Worm (Caenorhabditis elegans) whole organism, L4 larva: Measurements from ENCODE around the gene bbs-5.

Source experiments
- Y48G9A.11 ChIP-seq: fragments of 200-800 bp; sonication (Bioruptor generic); IDR thresholded peaks from 2 replicates; pipeline ENCODE4 v1.3.6; 2022; ENCODE audit warnings: missing genetic modification reagents, missing genetic modification characterization, missing compliant biosample characterization
- aly-2 ChIP-seq: sonication (generic microtip); optimal IDR thresholded peaks from 2 replicates; lab custom pipeline; 2018; ENCODE audit warnings: missing biosample characterization, missing genetic modification characterization
- ama-1 ChIP-seq: fragments of 150-350 bp; optimal IDR thresholded peaks from 2 replicates; lab custom pipeline; 2014; ENCODE audit warnings: inconsistent platforms, mixed read lengths
- ceh-82 ChIP-seq: sonication (generic microtip); optimal IDR thresholded peaks from 2 replicates; lab custom pipeline; 2017; ENCODE audit warnings: missing biosample characterization, missing genetic modification characterization
- egl-27 ChIP-seq: sonication (generic microtip); optimal IDR thresholded peaks from 3 replicates; lab custom pipeline; 2017; ENCODE audit warnings: missing biosample characterization, missing genetic modification reagents, missing genetic modification characterization
- lin-13 ChIP-seq: fragments of 150-350 bp; optimal IDR thresholded peaks from 2 replicates; lab custom pipeline; 2014; ENCODE audit warnings: missing biosample characterization, missing genetic modification reagents, missing genetic modification characterization
- lin-38 ChIP-seq: fragments of 200-800 bp; sonication (Bioruptor generic); IDR thresholded peaks from 2 replicates; pipeline ENCODE4 v1.3.6; 2022; ENCODE audit warnings: missing genetic modification reagents, missing genetic modification characterization, missing compliant biosample characterization
- lsy-2 ChIP-seq, 2 experiments: fragments of 150-350 bp in 1 of 2; sonication (generic microtip) in 1 of 2; optimal IDR thresholded peaks; 2 replicates each; lab custom pipeline; 2014 to 2017; ENCODE audit warnings: missing biosample characterization in 2 of 2, missing genetic modification characterization in 2 of 2
- mdl-1 ChIP-seq, 2 experiments: fragments of 150-350 bp in 1 of 2; sonication (generic microtip) in 1 of 2; optimal IDR thresholded peaks; 2 replicates each; lab custom pipeline; 2014 to 2017; ENCODE audit warnings: missing biosample characterization in 2 of 2, missing genetic modification characterization in 2 of 2
- nhr-77 ChIP-seq: fragments of 150-350 bp; optimal IDR thresholded peaks from 2 replicates; lab custom pipeline; 2014; ENCODE audit warnings: missing biosample characterization, missing genetic modification characterization
- set-16 ChIP-seq: fragments of 200-800 bp; sonication (Bioruptor generic); IDR thresholded peaks from 2 replicates; pipeline ENCODE4 v1.3.6; 2022; ENCODE audit warnings: missing genetic modification reagents, missing genetic modification characterization, missing compliant biosample characterization
- unc-130 ChIP-seq: sonication (generic microtip); optimal IDR thresholded peaks from 2 replicates; lab custom pipeline; 2016; ENCODE audit warnings: missing genetic modification reagents, missing genetic modification characterization, missing compliant biosample characterization

- TF ChIP-seq ceh-82 (tag; lab: Kevin White, UChicago) (no peak), mdl-1 (tag; optimal IDR thresholded peaks at IDR 0.05; lab: Kevin White, UChicago) (no peak), lsy-2 (tag; optimal IDR thresholded peaks at IDR 0.05; lab: Kevin White, UChicago) (no peak), aly-2 (tag; lab: Kevin White, UChicago) (no peak), lin-13 (no peak), lin-38 (no peak), unc-130 (no peak), egl-27 (tag; lab: Kevin White, UChicago) (no peak), nhr-77 (tag; lab: Kevin White, UChicago) (no peak), Y48G9A.11 (GFP tag; lab: Robert Waterston, UW) (no peak), set-16 (GFP tag; lab: Robert Waterston, UW) (no peak), ama-1 (no peak)
Observed at ce11 chrIII:10306049-10306448, 44.5 kb upstream of the bbs-5 start, which contains the start of gene T07A5.1.
